Fruit fly (Drosophila melanogaster) whole organism, prepupa: ENCODE data around the gene drn.

Experiments
- Blimp-1 ChIP-seq: fragments of 200-800 bp; sonication (Bioruptor generic); optimal IDR thresholded peaks from 3 replicates; lab custom pipeline; 2017; ENCODE audit warnings: missing biosample characterization, missing genetic modification characterization, mild to moderate bottlenecking, moderate library complexity, missing genetic modification reagents
- CG10669 ChIP-seq: fragments of 200-800 bp; sonication (Bioruptor generic); optimal IDR thresholded peaks from 3 replicates; lab custom pipeline; 2018; ENCODE audit warnings: missing biosample characterization, mild to moderate bottlenecking, missing genetic modification characterization, moderate library complexity
- CG11294 ChIP-seq: fragments of 200-800 bp; sonication (Bioruptor generic); IDR thresholded peaks from 2 replicates; pipeline ENCODE4 v1.3.6; 2022; ENCODE audit warnings: missing biosample characterization, missing genetic modification characterization
- CG11762 ChIP-seq: fragments of 200-800 bp; sonication (Bioruptor generic); optimal IDR thresholded peaks from 3 replicates; lab custom pipeline; 2016; ENCODE audit warnings: missing biosample characterization, missing genetic modification characterization; ENCODE audit not compliant: insufficient read depth
- CG11902 ChIP-seq: fragments of 200-800 bp; sonication (Bioruptor generic); optimal IDR thresholded peaks from 3 replicates; lab custom pipeline; 2016; ENCODE audit warnings: missing biosample characterization, missing genetic modification characterization
- CG15336 ChIP-seq: fragments of 200-800 bp; sonication (Bioruptor generic); IDR thresholded peaks from 2 replicates; pipeline ENCODE4 v1.3.6; 2022; ENCODE audit warnings: missing biosample characterization, missing genetic modification characterization
- CG1621 ChIP-seq: fragments of 200-800 bp; sonication (Bioruptor generic); optimal IDR thresholded peaks from 3 replicates; lab custom pipeline; 2018; ENCODE audit warnings: missing biosample characterization, mild to moderate bottlenecking, missing genetic modification characterization
- CG16779 ChIP-seq: fragments of 200-800 bp; sonication (Bioruptor generic); optimal IDR thresholded peaks from 3 replicates; lab custom pipeline; 2017; ENCODE audit warnings: missing biosample characterization, mild to moderate bottlenecking, missing genetic modification characterization
- CG3032 ChIP-seq: fragments of 200-800 bp; optimal IDR thresholded peaks from 2 replicates; lab custom pipeline; 2019; ENCODE audit warnings: missing biosample characterization, mild to moderate bottlenecking, missing genetic modification characterization, moderate library complexity
- CG31627 ChIP-seq: fragments of 200-800 bp; sonication (Bioruptor generic); optimal IDR thresholded peaks from 3 replicates; lab custom pipeline; 2016; ENCODE audit warnings: missing biosample characterization, missing genetic modification characterization
- CG32006 ChIP-seq: fragments of 200-800 bp; sonication (Bioruptor generic); optimal IDR thresholded peaks from 3 replicates; lab custom pipeline; 2017; ENCODE audit warnings: missing biosample characterization, mild to moderate bottlenecking, missing genetic modification characterization
- CG34406 ChIP-seq: fragments of 200-800 bp; sonication (Bioruptor generic); optimal IDR thresholded peaks from 3 replicates; lab custom pipeline; 2016; ENCODE audit warnings: missing biosample characterization, missing genetic modification characterization
- CG4318 ChIP-seq: fragments of 200-800 bp; sonication (Bioruptor generic); optimal IDR thresholded peaks from 3 replicates; lab custom pipeline; 2017; ENCODE audit warnings: missing biosample characterization, mild to moderate bottlenecking, missing genetic modification characterization
- CG6276 ChIP-seq: fragments of 200-800 bp; sonication (Bioruptor generic); optimal IDR thresholded peaks from 2 replicates; lab custom pipeline; 2017; ENCODE audit warnings: missing biosample characterization, mild to moderate bottlenecking, missing genetic modification characterization
- CG6808 ChIP-seq: fragments of 200-800 bp; sonication (Bioruptor generic); optimal IDR thresholded peaks from 3 replicates; lab custom pipeline; 2017; ENCODE audit warnings: missing biosample characterization, missing genetic modification characterization, mild to moderate bottlenecking, moderate library complexity, missing genetic modification reagents
- CG6854 ChIP-seq: fragments of 200-800 bp; sonication (Bioruptor generic); optimal IDR thresholded peaks from 2 replicates; lab custom pipeline; 2017; ENCODE audit warnings: missing biosample characterization, mild to moderate bottlenecking, missing genetic modification characterization
- CG8319 ChIP-seq: fragments of 200-800 bp; sonication (Bioruptor generic); optimal IDR thresholded peaks from 3 replicates; lab custom pipeline; 2016; ENCODE audit warnings: missing biosample characterization, missing genetic modification characterization
- CG8632 ChIP-seq: fragments of 200-800 bp; sonication (Bioruptor generic); optimal IDR thresholded peaks from 3 replicates; lab custom pipeline; 2016; ENCODE audit warnings: missing biosample characterization, missing genetic modification characterization
- CG9139 ChIP-seq: fragments of 200-800 bp; sonication (Bioruptor generic); optimal IDR thresholded peaks from 3 replicates; lab custom pipeline; 2017; ENCODE audit warnings: missing biosample characterization, mild to moderate bottlenecking, missing genetic modification characterization
- Eip75B ChIP-seq: fragments of 200-800 bp; sonication (Bioruptor generic); optimal IDR thresholded peaks from 3 replicates; lab custom pipeline; 2016; ENCODE audit warnings: missing biosample characterization, missing genetic modification characterization
- Eip78C ChIP-seq: fragments of 200-800 bp; sonication (Bioruptor generic); peaks from one replicate; lab custom pipeline; 2016; ENCODE audit warnings: missing biosample characterization, missing genetic modification characterization
- Ets21C ChIP-seq: fragments of 200-800 bp; sonication (Bioruptor generic); optimal IDR thresholded peaks from 3 replicates; lab custom pipeline; 2016; ENCODE audit warnings: missing biosample characterization, missing genetic modification characterization
- Ets96B ChIP-seq: fragments of 200-800 bp; optimal IDR thresholded peaks from 2 replicates; lab custom pipeline; 2019; ENCODE audit warnings: missing biosample characterization, mild to moderate bottlenecking, missing genetic modification characterization, moderate library complexity
- Hr38 ChIP-seq: sonication (Bioruptor generic); optimal IDR thresholded peaks from 2 replicates; lab custom pipeline; 2016; ENCODE audit warnings: missing biosample characterization, missing genetic modification characterization
- Hr39 ChIP-seq: fragments of 200-800 bp; sonication (Bioruptor generic); optimal IDR thresholded peaks from 2 replicates; lab custom pipeline; 2016; ENCODE audit warnings: missing biosample characterization, missing genetic modification characterization
- Hr4 ChIP-seq: fragments of 200-800 bp; sonication (Bioruptor generic); optimal IDR thresholded peaks from 3 replicates; lab custom pipeline; 2016; ENCODE audit warnings: missing biosample characterization, missing genetic modification characterization
- Met ChIP-seq: fragments of 200-800 bp; sonication (Bioruptor generic); optimal IDR thresholded peaks from 3 replicates; lab custom pipeline; 2016; ENCODE audit warnings: missing biosample characterization, missing genetic modification characterization
- OdsH ChIP-seq: fragments of 200-800 bp; sonication (Bioruptor generic); optimal IDR thresholded peaks from 3 replicates; lab custom pipeline; 2016; ENCODE audit warnings: missing biosample characterization, missing genetic modification characterization
- Smox ChIP-seq: fragments of 200-800 bp; sonication (Bioruptor generic); optimal IDR thresholded peaks from 3 replicates; lab custom pipeline; 2016; ENCODE audit warnings: missing biosample characterization, missing genetic modification characterization
- Sox102F ChIP-seq: fragments of 200-800 bp; sonication (Bioruptor generic); optimal IDR thresholded peaks from 2 replicates; lab custom pipeline; 2016; ENCODE audit warnings: missing biosample characterization, mild to moderate bottlenecking, missing genetic modification characterization
- Sox15 ChIP-seq: fragments of 200-800 bp; sonication (Bioruptor generic); optimal IDR thresholded peaks from 3 replicates; lab custom pipeline; 2016; ENCODE audit warnings: missing biosample characterization, missing genetic modification characterization
- acj6 ChIP-seq: fragments of 200-800 bp; sonication (Bioruptor generic); optimal IDR thresholded peaks from 3 replicates; lab custom pipeline; 2016; ENCODE audit warnings: missing biosample characterization, missing genetic modification characterization
- cyc ChIP-seq: fragments of 200-800 bp; sonication (Bioruptor generic); optimal IDR thresholded peaks from 3 replicates; lab custom pipeline; 2016; ENCODE audit warnings: missing biosample characterization, missing genetic modification characterization
- dac ChIP-seq: fragments of 200-800 bp; sonication (Bioruptor generic); optimal IDR thresholded peaks from 2 replicates; lab custom pipeline; 2017; ENCODE audit warnings: missing biosample characterization, mild to moderate bottlenecking, missing genetic modification characterization
- dsx ChIP-seq: fragments of 200-800 bp; optimal IDR thresholded peaks from 3 replicates; lab custom pipeline; 2019; ENCODE audit warnings: missing biosample characterization, mild to moderate bottlenecking, missing genetic modification characterization, moderate library complexity; ENCODE audit not compliant: poor library complexity, severe bottlenecking
- fd59A ChIP-seq: fragments of 200-800 bp; sonication (Bioruptor generic); optimal IDR thresholded peaks from 2 replicates; lab custom pipeline; 2017; ENCODE audit warnings: missing biosample characterization, mild to moderate bottlenecking, missing genetic modification characterization, missing genetic modification reagents
- fd85E ChIP-seq: fragments of 200-800 bp; sonication (Bioruptor generic); optimal IDR thresholded peaks from 3 replicates; lab custom pipeline; 2016; ENCODE audit warnings: missing biosample characterization, missing genetic modification characterization
- lz ChIP-seq: fragments of 200-800 bp; sonication (Bioruptor generic); optimal IDR thresholded peaks from 3 replicates; lab custom pipeline; 2016; ENCODE audit warnings: missing biosample characterization, missing genetic modification characterization
- net ChIP-seq: fragments of 200-800 bp; sonication (Bioruptor generic); optimal IDR thresholded peaks from 3 replicates; lab custom pipeline; 2016; ENCODE audit warnings: missing biosample characterization, missing genetic modification characterization
- pdm3 ChIP-seq: fragments of 200-800 bp; sonication (Bioruptor generic); optimal IDR thresholded peaks from 3 replicates; lab custom pipeline; 2016; ENCODE audit warnings: missing biosample characterization, missing genetic modification characterization
- ss ChIP-seq, 2 experiments: fragments of 200-800 bp; sonication (Bioruptor generic); optimal IDR thresholded peaks; 2 replicates in 1 of 2; 3 replicates in 1 of 2; lab custom pipeline; 2017 to 2018; ENCODE audit warnings: mild to moderate bottlenecking in 2 of 2, missing biosample characterization in 2 of 2, missing genetic modification characterization in 2 of 2, moderate library complexity in 1 of 2
- topi ChIP-seq: fragments of 200-800 bp; sonication (Bioruptor generic); optimal IDR thresholded peaks from 3 replicates; lab custom pipeline; 2016; ENCODE audit warnings: missing biosample characterization, missing genetic modification characterization
- vri ChIP-seq: fragments of 200-800 bp; sonication (Bioruptor generic); optimal IDR thresholded peaks from 3 replicates; lab custom pipeline; 2016; ENCODE audit warnings: missing biosample characterization, mild to moderate bottlenecking, missing genetic modification characterization

Gene drn

DNA sequence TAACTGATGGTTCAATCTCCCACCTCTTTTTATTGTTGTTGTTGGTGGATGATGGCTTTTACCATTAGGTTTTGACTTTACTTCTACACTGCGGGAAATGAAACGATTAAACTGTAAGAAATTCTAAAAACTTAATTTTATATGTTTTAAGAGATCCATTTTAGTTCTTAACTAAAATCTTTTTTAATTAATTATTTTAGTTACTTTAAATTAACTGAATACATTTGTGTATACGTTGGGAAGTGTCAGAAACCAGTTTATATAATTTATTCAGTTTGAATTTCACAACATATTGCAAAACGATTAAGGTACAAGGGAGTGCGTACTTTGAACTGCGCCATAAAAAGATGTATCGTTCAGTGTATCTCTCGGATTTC, 13.2 kb downstream of the drn start (continued):
- TF ChIP-seq CG11762 (GFP tag; lab: Kevin White, UChicago) (peak; percentile 88), CG31627 (GFP tag; lab: Kevin White, UChicago) (peak; percentile 74), CG10669 (GFP tag; lab: Kevin White, UChicago) (peak; percentile 85), Sox15 (peak; percentile 64), cyc (GFP tag; lab: Kevin White, UChicago) (peak; percentile 85), dac (peak; percentile 81), CG8319 (GFP tag; lab: Kevin White, UChicago) (peak; percentile 75), CG4318 (GFP tag; lab: Kevin White, UChicago) (peak; percentile 91), CG11294 (no peak), Hr39 (GFP tag; lab: Kevin White, UChicago) (peak; percentile 71), net (GFP tag; lab: Kevin White, UChicago) (peak; percentile 85), Hr38 (GFP tag; lab: Kevin White, UChicago) (no peak), acj6 (GFP tag; lab: Kevin White, UChicago) (peak; percentile 90), fd85E (GFP tag; lab: Kevin White, UChicago) (no peak), CG32006 (GFP tag; lab: Kevin White, UChicago) (peak; percentile 96), Sox102F (GFP tag; lab: Kevin White, UChicago) (peak; percentile 84), CG8632 (peak; percentile 89), ss (GFP tag; optimal IDR thresholded peaks at IDR 0.05; lab: Kevin White, UChicago) (peak; percentile 66 to 80), CG34406 (peak; percentile 88), CG1621 (tag; lab: Kevin White, UChicago) (no peak), Ets96B (tag; lab: Kevin White, UChicago) (peak; percentile 87), vri (GFP tag; lab: Kevin White, UChicago) (peak; percentile 41)

DNA sequence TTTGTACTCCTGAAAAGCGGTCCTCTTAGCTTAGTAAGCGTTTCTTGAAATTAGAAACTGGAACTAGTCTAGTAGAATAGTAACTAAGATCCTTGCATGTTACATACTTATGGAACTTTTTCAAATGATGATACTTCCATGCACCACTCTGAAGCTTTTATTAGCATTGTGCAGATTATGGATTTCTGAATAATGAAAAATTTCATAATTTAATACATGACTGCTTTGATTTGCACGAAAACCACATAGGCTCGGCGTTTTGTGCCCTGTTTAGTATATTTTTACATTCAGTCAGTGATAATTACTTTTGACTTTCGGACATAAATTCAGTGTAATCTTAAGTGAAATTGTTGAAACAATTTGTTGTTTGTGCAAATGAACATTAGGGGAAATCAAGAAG, 15.2 kb downstream of the drn start, which contains the start of gene CG43675:
Gene CG43675, plus strand, starts transcription at position 301 of the 400 bp plus-strand sequence.
- no peak for TF ChIP-seq Smox (GFP tag; lab: Kevin White, UChicago)
- TF ChIP-seq fd59A (GFP tag; lab: Kevin White, UChicago), result no peak
- no peak for TF ChIP-seq ss (GFP tag; optimal IDR thresholded peaks at IDR 0.05; lab: Kevin White, UChicago)
- TF ChIP-seq CG6808, result no peak
- TF ChIP-seq dsx (GFP tag; lab: Kevin White, UChicago), result no peak
- TF ChIP-seq CG16779 (tag; lab: Kevin White, UChicago), result no peak
- TF ChIP-seq OdsH, result no peak
- no peak for TF ChIP-seq Hr4 (GFP tag; lab: Kevin White, UChicago)
- TF ChIP-seq CG11902 (GFP tag; lab: Kevin White, UChicago), result no peak
- TF ChIP-seq Blimp-1 (GFP tag; lab: Kevin White, UChicago), result no peak
- TF ChIP-seq CG15336 (GFP tag; lab: Robert Waterston, UW), result no peak
- TF ChIP-seq Eip78C (GFP tag; lab: Kevin White, UChicago), result no peak
- TF ChIP-seq Met (GFP tag; lab: Kevin White, UChicago), result no peak
- no peak for TF ChIP-seq Ets21C (GFP tag; lab: Kevin White, UChicago)
- no peak for TF ChIP-seq CG31627 (GFP tag; lab: Kevin White, UChicago)
- TF ChIP-seq CG9139 (GFP tag; lab: Kevin White, UChicago), result no peak
- TF ChIP-seq CG6276 (GFP tag; lab: Kevin White, UChicago), result no peak

DNA sequence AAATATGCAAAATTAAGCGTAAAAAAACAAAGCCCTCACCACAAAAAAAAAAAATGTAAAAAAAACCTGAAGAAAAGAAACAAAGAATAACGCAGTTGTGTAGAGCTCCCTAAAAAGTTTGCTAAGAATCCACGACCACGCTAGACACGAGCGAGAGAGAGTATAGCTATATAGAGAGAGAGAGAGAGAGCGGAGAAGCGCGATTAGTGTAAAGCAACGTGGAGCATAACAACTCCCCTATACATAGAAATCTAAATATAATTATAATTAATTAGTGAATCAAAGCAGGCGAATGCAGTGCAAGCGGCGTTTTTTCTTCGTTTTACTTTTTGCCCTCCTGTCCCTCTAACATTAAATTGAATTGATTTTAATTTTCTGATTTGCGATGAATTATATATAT, 19.4 kb downstream of the drn start:
- no peak for TF ChIP-seq CG11294
- no peak for TF ChIP-seq pdm3 (GFP tag; lab: Kevin White, UChicago)
- no peak for TF ChIP-seq CG6854 (GFP tag; lab: Kevin White, UChicago)
- TF ChIP-seq Eip75B, result no peak
- no peak for TF ChIP-seq Hr4 (GFP tag; lab: Kevin White, UChicago)
- no peak for TF ChIP-seq topi (GFP tag; lab: Kevin White, UChicago)
- no peak for TF ChIP-seq CG3032 (tag; lab: Kevin White, UChicago)
- no peak for TF ChIP-seq ss (GFP tag; optimal IDR thresholded peaks at IDR 0.05; lab: Kevin White, UChicago)
- TF ChIP-seq lz, result no peak
- TF ChIP-seq, all 60 proteins: peak for 0
